Fruit fly (Drosophila melanogaster): Measurements from ENCODE around the gene Ube4A.

The Ube4A gene

DNA sequence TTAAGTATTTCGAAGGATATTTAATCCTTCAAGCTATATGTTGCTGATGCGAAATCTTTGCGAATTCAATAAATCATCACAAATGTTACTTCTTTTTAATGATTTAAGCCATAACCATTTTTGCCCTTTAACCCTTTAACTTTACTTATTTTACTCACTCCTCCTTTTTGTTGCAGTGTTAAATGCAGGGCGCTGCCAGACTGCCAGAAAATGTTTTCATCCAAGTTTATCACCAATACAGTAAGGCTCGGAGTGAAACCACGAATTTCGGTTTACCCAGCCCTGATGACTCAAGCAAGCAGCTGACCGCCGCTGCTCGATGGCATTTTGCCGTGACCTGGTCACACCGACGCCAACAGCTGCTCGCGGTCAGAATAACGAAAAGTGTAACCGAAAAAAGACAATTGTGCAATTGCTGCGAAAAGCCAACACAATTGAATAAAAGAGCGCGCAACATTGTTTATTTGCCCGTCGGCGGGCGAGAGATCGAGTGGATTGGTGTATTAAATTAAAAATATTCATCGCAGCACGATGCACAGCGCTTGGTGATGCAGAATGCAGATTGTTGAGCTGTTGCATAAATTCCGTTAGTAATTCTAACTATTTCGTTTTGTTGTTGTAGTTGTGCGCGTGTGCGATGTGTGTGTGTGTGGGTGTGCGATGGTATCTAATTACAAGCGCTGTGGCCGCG, 47.5 kb upstream of the Ube4A start, which contains the start of gene CG11050 (continued):
- peak; percentile 65 for TF ChIP-seq CG13123 (GFP tag; optimal IDR thresholded peaks at IDR 0.05)
- peak; percentile 74 for TF ChIP-seq Ptx1 (GFP tag; IDR thresholded peaks at IDR 0.05)
- peak; percentile 84 for TF ChIP-seq CG9609 (GFP tag; optimal IDR thresholded peaks at IDR 0.05)
- peak; percentile 55 for TF ChIP-seq CG6689 (GFP tag; IDR thresholded peaks at IDR 0.05)
- TF ChIP-seq CG12769 (tag; optimal IDR thresholded peaks at IDR 0.05) = peak; percentile 90
- TF ChIP-seq CG4820 (GFP tag; optimal IDR thresholded peaks at IDR 0.05) = peak; percentile 65
- TF ChIP-seq CG11560 (tag; IDR thresholded peaks at IDR 0.05) = peak; percentile 60; the same call in 2 of the 3 replicates
- peak; percentile 84 for TF ChIP-seq HLH54F (GFP tag; optimal IDR thresholded peaks at IDR 0.05)
- no peak for TF ChIP-seq Lpt (GFP tag; optimal IDR thresholded peaks at IDR 0.05)
- TF ChIP-seq CG10267 (tag; optimal IDR thresholded peaks at IDR 0.05) = peak; percentile 81
- TF ChIP-seq CG1603 (tag; optimal IDR thresholded peaks at IDR 0.05) = peak; percentile 94
- peak; percentile 78 for TF ChIP-seq CoRest (tag; optimal IDR thresholded peaks at IDR 0.05)
- TF ChIP-seq ato (GFP tag; IDR thresholded peaks at IDR 0.05; ENCODE audit: partially characterized antibody) = peak; percentile 44; the same call in 1 of the 2 replicates
- peak; percentile 37 for TF ChIP-seq bigmax (GFP tag; optimal IDR thresholded peaks at IDR 0.05)
- peak; percentile 87 for TF ChIP-seq CG8944 (GFP tag; optimal IDR thresholded peaks at IDR 0.05)
- TF ChIP-seq MBD-R2 (GFP tag; IDR thresholded peaks at IDR 0.05) = peak; percentile 91
- peak; percentile 81 for TF ChIP-seq en (GFP tag; optimal IDR thresholded peaks at IDR 0.05)
- TF ChIP-seq CG5245 (GFP tag; optimal IDR thresholded peaks at IDR 0.05) = peak; percentile 52
- TF ChIP-seq CG30431 (GFP tag; optimal IDR thresholded peaks at IDR 0.05) = peak; percentile 21
- peak; percentile 38 for TF ChIP-seq CG10959 (GFP tag; IDR thresholded peaks at IDR 0.05)
- peak; percentile 63 for TF ChIP-seq CG17186 (GFP tag; optimal IDR thresholded peaks at IDR 0.05)
- no peak for TF ChIP-seq usp (GFP tag; optimal IDR thresholded peaks at IDR 0.05)
- TF ChIP-seq sim (GFP tag; IDR thresholded peaks at IDR 0.05) = peak; percentile 49; the same call in 1 of the 2 replicates
- 0 out of 3 replicates have a peak, but pooled peaks have one; percentile 32 for TF ChIP-seq CG14860 (GFP tag; IDR thresholded peaks at IDR 0.05; ENCODE audit: partially characterized antibody)
- peak; percentile 48 for TF ChIP-seq BtbVII (GFP tag; optimal IDR thresholded peaks at IDR 0.05)
- TF ChIP-seq unpg (GFP tag; optimal IDR thresholded peaks at IDR 0.05) = peak; percentile 84
- TF ChIP-seq CG16815 (GFP tag; optimal IDR thresholded peaks at IDR 0.05) = peak; percentile 43
- TF ChIP-seq Poxn (GFP tag; IDR thresholded peaks at IDR 0.05) = no peak
- no peak for TF ChIP-seq Neu2 (GFP tag; optimal IDR thresholded peaks at IDR 0.05; ENCODE audit: borderline replicate concordance)
- peak; percentile 44 for TF ChIP-seq CG1529 (GFP tag; optimal IDR thresholded peaks at IDR 0.05)
- peak; percentile 64 for TF ChIP-seq Hand (GFP tag; optimal IDR thresholded peaks at IDR 0.05)
- peak; percentile 73 for TF ChIP-seq Sry-δ (GFP tag; optimal IDR thresholded peaks at IDR 0.05)
- TF ChIP-seq Myb (GFP tag; optimal IDR thresholded peaks at IDR 0.05) = peak; percentile 89
- peak; percentile 49 for TF ChIP-seq slou (GFP tag; optimal IDR thresholded peaks at IDR 0.05)
- TF ChIP-seq CG12236 (GFP tag; optimal IDR thresholded peaks at IDR 0.05) = peak; percentile 62
- TF ChIP-seq org-1 (GFP tag; optimal IDR thresholded peaks at IDR 0.05) = peak; percentile 55
- TF ChIP-seq CG16813 (GFP tag; IDR thresholded peaks at IDR 0.05; ENCODE audit: partially characterized antibody) = peak; percentile 34; the same call in 1 of the 3 replicates
- peak; percentile 81 for TF ChIP-seq fu2 (GFP tag; optimal IDR thresholded peaks at IDR 0.05)
- TF ChIP-seq abd-A (tag; optimal IDR thresholded peaks at IDR 0.05) = peak; percentile 64
- peak; percentile 54; the same call in 1 of the 2 replicates for TF ChIP-seq Adf1 (GFP tag; IDR thresholded peaks at IDR 0.05)
- TF ChIP-seq crp (GFP tag; optimal IDR thresholded peaks at IDR 0.05) = peak; percentile 99 to 100
- peak; percentile 37 for TF ChIP-seq Ssrp (tag; optimal IDR thresholded peaks at IDR 0.05)
- TF ChIP-seq Drgx (GFP tag; IDR thresholded peaks at IDR 0.05) = peak; percentile 66
- peak; percentile 61; the same call in 1 of the 2 replicates for TF ChIP-seq CG11696 (GFP tag; IDR thresholded peaks at IDR 0.05)
- no peak for TF ChIP-seq h (optimal IDR thresholded peaks at IDR 0.05)
- TF ChIP-seq Fer2 (tag; optimal IDR thresholded peaks at IDR 0.05) = no peak
- TF ChIP-seq gt (GFP tag; IDR thresholded peaks at IDR 0.05) = 0 out of 2 replicates have a peak, but pooled peaks have one; percentile 27
- peak; percentile 77 for TF ChIP-seq CG34422 (GFP tag; IDR thresholded peaks at IDR 0.05)
- no peak for TF ChIP-seq wor (GFP tag; IDR thresholded peaks at IDR 0.05)
- TF ChIP-seq Sin3A (optimal IDR thresholded peaks at IDR 0.05) = peak; percentile 33
